Worm (Caenorhabditis elegans) whole organism, young adult: ENCODE measurements around the gene F13A2.10.

Experiments
- B0019.2 ChIP-seq: fragments of 200-800 bp; sonication (Bioruptor generic); conservative IDR thresholded peaks from 2 replicates; pipeline ENCODE4 v1.3.6; 2022; ENCODE audit warnings: missing genetic modification reagents, missing genetic modification characterization, missing compliant biosample characterization
- B0261.1 ChIP-seq: sonication (generic microtip); optimal IDR thresholded peaks from 2 replicates; lab custom pipeline; 2016; ENCODE audit warnings: mild to moderate bottlenecking, missing genetic modification characterization, moderate library complexity, missing compliant biosample characterization
- B0336.3 ChIP-seq: fragments of 200-800 bp; sonication (Bioruptor generic); IDR thresholded peaks from 2 replicates; pipeline ENCODE4 v1.3.6; 2022; ENCODE audit warnings: missing genetic modification characterization, missing compliant biosample characterization
- F23B12.7 ChIP-seq: sonication (generic microtip); optimal IDR thresholded peaks from 2 replicates; lab custom pipeline; 2017; ENCODE audit warnings: missing genetic modification characterization, mild to moderate bottlenecking, missing compliant biosample characterization, antibody characterized with exemption, moderate library complexity; ENCODE audit not compliant: insufficient read depth
- F33H1.4 ChIP-seq: fragments of 200-800 bp; sonication (Bioruptor generic); IDR thresholded peaks from 2 replicates; pipeline ENCODE4 v1.3.6; 2022; ENCODE audit warnings: missing genetic modification reagents, missing genetic modification characterization, missing compliant biosample characterization
- F49E8.2 ChIP-seq: sonication (generic microtip); optimal IDR thresholded peaks from 3 replicates; lab custom pipeline; 2017; ENCODE audit warnings: missing genetic modification characterization, mild to moderate bottlenecking, missing compliant biosample characterization, antibody characterized with exemption, moderate library complexity; ENCODE audit not compliant: insufficient read depth
- K11D2.4 ChIP-seq: fragments of 200-800 bp; sonication (Bioruptor generic); IDR thresholded peaks from 2 replicates; pipeline ENCODE4 v1.3.6; 2022; ENCODE audit warnings: missing genetic modification reagents, missing genetic modification characterization, missing compliant biosample characterization
- T26A5.8 ChIP-seq: sonication (generic microtip); optimal IDR thresholded peaks from 2 replicates; lab custom pipeline; 2016; ENCODE audit warnings: missing genetic modification characterization, missing compliant biosample characterization
- Y67H2A.10 ChIP-seq: fragments of 200-800 bp; sonication (Bioruptor generic); conservative IDR thresholded peaks from 2 replicates; pipeline ENCODE4 v1.3.6; 2022; ENCODE audit warnings: missing genetic modification reagents, missing genetic modification characterization, missing compliant biosample characterization
- Y79H2A.3 ChIP-seq: fragments of 200-800 bp; sonication (Bioruptor generic); conservative IDR thresholded peaks from 2 replicates; pipeline ENCODE4 v1.3.6; 2022; ENCODE audit warnings: missing genetic modification reagents, missing genetic modification characterization, missing compliant biosample characterization
- ceh-27 ChIP-seq: fragments of 200-800 bp; sonication (Bioruptor generic); optimal IDR thresholded peaks from 2 replicates; lab custom pipeline; 2018; ENCODE audit warnings: mild to moderate bottlenecking, missing genetic modification characterization, moderate library complexity, missing compliant biosample characterization
- ceh-58 ChIP-seq: fragments of 200-800 bp; sonication (Bioruptor generic); IDR thresholded peaks from 2 replicates; pipeline ENCODE4 v1.3.6; 2022; ENCODE audit warnings: missing genetic modification characterization, missing compliant biosample characterization
- ceh-91 ChIP-seq: fragments of 200-800 bp; sonication (Bioruptor generic); IDR thresholded peaks from 2 replicates; pipeline ENCODE4 v1.3.6; 2022; ENCODE audit warnings: missing genetic modification reagents, missing genetic modification characterization, missing compliant biosample characterization
- chd-7 ChIP-seq: sonication (generic microtip); optimal IDR thresholded peaks from 2 replicates; lab custom pipeline; 2016; ENCODE audit warnings: mild to moderate bottlenecking, missing genetic modification characterization, moderate library complexity, missing compliant biosample characterization
- die-1 ChIP-seq: sonication (generic microtip); optimal IDR thresholded peaks from 2 replicates; lab custom pipeline; 2016; ENCODE audit warnings: missing genotype, mild to moderate bottlenecking, missing genetic modification characterization, missing compliant biosample characterization
- efl-1 ChIP-seq: fragments of 150-350 bp; optimal IDR thresholded peaks from 2 replicates; lab custom pipeline; 2014; ENCODE audit warnings: missing biosample characterization, missing genetic modification reagents, missing genetic modification characterization
- hrde-1 ChIP-seq: sonication (generic microtip); optimal IDR thresholded peaks from 2 replicates; lab custom pipeline; 2016; ENCODE audit warnings: missing genetic modification characterization, mild to moderate bottlenecking, missing compliant biosample characterization, moderate library complexity, missing genotype, missing genetic modification reagents, borderline replicate concordance
- hsf-1 ChIP-seq: fragments of 200-800 bp; sonication (Bioruptor generic); IDR thresholded peaks from 2 replicates; pipeline ENCODE4 v1.3.6; 2022; ENCODE audit warnings: missing genetic modification reagents, missing genetic modification characterization, missing compliant biosample characterization
- lag-1 ChIP-seq: fragments of 200-800 bp; sonication (Bioruptor generic); IDR thresholded peaks from 2 replicates; pipeline ENCODE4 v1.3.6; 2022; ENCODE audit warnings: missing genetic modification reagents, missing genetic modification characterization, missing compliant biosample characterization
- lin-54 ChIP-seq: fragments of 200-800 bp; sonication (Bioruptor generic); optimal IDR thresholded peaks from 2 replicates; lab custom pipeline; 2018; ENCODE audit warnings: mild to moderate bottlenecking, missing genetic modification characterization, missing compliant biosample characterization
- lir-1 ChIP-seq: fragments of 200-800 bp; sonication (Bioruptor generic); conservative IDR thresholded peaks from 2 replicates; pipeline ENCODE4 v1.3.6; 2022; ENCODE audit warnings: missing genetic modification reagents, missing genetic modification characterization, missing compliant biosample characterization
- lsl-1 ChIP-seq: fragments of 200-800 bp; sonication (Bioruptor generic); optimal IDR thresholded peaks from 2 replicates; lab custom pipeline; 2018; ENCODE audit warnings: mild to moderate bottlenecking, missing genetic modification characterization, moderate library complexity, missing compliant biosample characterization
- madf-10 ChIP-seq: sonication (generic microtip); optimal IDR thresholded peaks from 2 replicates; lab custom pipeline; 2016; ENCODE audit warnings: mild to moderate bottlenecking, missing genetic modification characterization, missing compliant biosample characterization
- nfya-2 ChIP-seq: fragments of 200-800 bp; sonication (Bioruptor generic); IDR thresholded peaks from 2 replicates; pipeline ENCODE4 v1.3.6; 2022; ENCODE audit warnings: missing genetic modification reagents, missing genetic modification characterization, missing compliant biosample characterization
- nfyb-1 ChIP-seq: fragments of 200-800 bp; sonication (Bioruptor generic); IDR thresholded peaks from 2 replicates; pipeline ENCODE4 v1.3.6; 2022; ENCODE audit warnings: missing genetic modification reagents, missing genetic modification characterization, missing compliant biosample characterization
- nhr-80 ChIP-seq: sonication (generic microtip); optimal IDR thresholded peaks from 2 replicates; lab custom pipeline; 2016; ENCODE audit warnings: missing genetic modification characterization, missing compliant biosample characterization
- pbrm-1 ChIP-seq: fragments of 200-800 bp; sonication (Bioruptor generic); IDR thresholded peaks from 2 replicates; pipeline ENCODE4 v1.3.6; 2022; ENCODE audit warnings: missing genetic modification reagents, missing genetic modification characterization, missing compliant biosample characterization
- pha-4 ChIP-seq: fragments of 150-350 bp; sonication (generic microtip); optimal IDR thresholded peaks from 2 replicates; lab custom pipeline; 2014; ENCODE audit warnings: missing biosample characterization, missing genetic modification reagents, missing genetic modification characterization
- rpc-1 ChIP-seq, 2 experiments: fragments of 150-350 bp in 1 of 2; sonication (generic microtip) in 1 of 2; optimal IDR thresholded peaks; 2 replicates each; lab custom pipeline; 2014 to 2018; ENCODE audit warnings: missing biosample characterization in 1 of 2, missing genetic modification characterization in 1 of 2, missing genetic modification reagents in 1 of 2, missing genotype in 1 of 2
- snpc-3.4 ChIP-seq: sonication (generic microtip); optimal IDR thresholded peaks from 2 replicates; lab custom pipeline; 2017; ENCODE audit warnings: missing genetic modification characterization, mild to moderate bottlenecking, missing compliant biosample characterization, antibody characterized with exemption, moderate library complexity, missing genotype, missing genetic modification reagents
- snpc-4 ChIP-seq, 5 experiments: fragments of 150-350 bp in 1 of 5; sonication (generic microtip) in 4 of 5; optimal IDR thresholded peaks; 2 replicates each; lab custom pipeline; 2014 to 2018; ENCODE audit warnings: missing genetic modification characterization in 5 of 5, missing biosample characterization in 3 of 5, antibody characterized with exemption in 2 of 5, mild to moderate bottlenecking in 2 of 5, missing compliant biosample characterization in 2 of 5, missing genotype in 2 of 5, moderate library complexity in 2 of 5, missing genetic modification reagents in 1 of 5
- somi-1 ChIP-seq: fragments of 200-800 bp; sonication (Bioruptor generic); optimal IDR thresholded peaks from 2 replicates; lab custom pipeline; 2018; ENCODE audit warnings: mild to moderate bottlenecking, missing genetic modification characterization, missing compliant biosample characterization
- unc-130 ChIP-seq: sonication (generic microtip); optimal IDR thresholded peaks from 2 replicates; lab custom pipeline; 2016; ENCODE audit warnings: missing genetic modification reagents, missing genetic modification characterization, missing compliant biosample characterization
- xnd-1 ChIP-seq: sonication (generic microtip); optimal IDR thresholded peaks from 2 replicates; lab custom pipeline; 2016; ENCODE audit warnings: missing genotype, missing genetic modification reagents, missing genetic modification characterization, missing compliant biosample characterization
- zfh-2 ChIP-seq: fragments of 200-800 bp; sonication (Bioruptor generic); conservative IDR thresholded peaks from 2 replicates; pipeline ENCODE4 v1.3.6; 2022; ENCODE audit warnings: missing genetic modification reagents, missing genetic modification characterization, missing compliant biosample characterization
- zim-3 ChIP-seq: sonication (generic microtip); optimal IDR thresholded peaks from 2 replicates; lab custom pipeline; 2017; ENCODE audit warnings: mild to moderate bottlenecking, missing genetic modification characterization, moderate library complexity, missing compliant biosample characterization
- ztf-26 ChIP-seq: sonication (generic microtip); optimal IDR thresholded peaks from 2 replicates; lab custom pipeline; 2017; ENCODE audit warnings: missing genetic modification characterization, missing compliant biosample characterization

F13A2.10 gene

ce11 chrV:4398884-4399283 is 12.8 kb upstream of the F13A2.10 start:
- TF ChIP-seq zfh-2 (peak; percentile 65), unc-130 (GFP tag; lab: Kevin White, UChicago) (no peak)

ce11 chrV:4398127-4398526 is 12.1 kb upstream of the F13A2.10 start:
- TF ChIP-seq lir-1 (GFP tag; lab: Robert Waterston, UW) (no peak), F49E8.2 (tag; lab: Kevin White, UChicago) (no peak), chd-7 (tag; lab: Kevin White, UChicago) (no peak), pbrm-1 (GFP tag; lab: Robert Waterston, UW) (no peak), efl-1 (no peak), pha-4 (no peak)
- TF ChIP-seq, all 124 proteins: peak for 0

- TF ChIP-seq rpc-1 (optimal IDR thresholded peaks at IDR 0.05; lab: Kevin White, UChicago) (no peak), rpc-1 (tag; optimal IDR thresholded peaks at IDR 0.05; lab: Kevin White, UChicago) (no peak), hsf-1 (GFP tag; lab: Robert Waterston, UW) (no peak), lag-1 (GFP tag; lab: Robert Waterston, UW) (no peak), F49E8.2 (tag; lab: Kevin White, UChicago) (no peak), hrde-1 (tag; lab: Kevin White, UChicago) (no peak), nhr-80 (no peak), xnd-1 (no peak)
Measured at ce11 chrV:4396257-4396656, 10.2 kb upstream of the F13A2.10 start, which contains the start of gene F13A2.3. Gene F13A2.3, minus strand, starts transcription at chrV:4396357.

- no peak for TF ChIP-seq T26A5.8 (tag; lab: Kevin White, UChicago)
- no peak for TF ChIP-seq B0336.3 (GFP tag; lab: Robert Waterston, UW)
Measured at ce11 chrV:4387916-4388315, 1.8 kb upstream of the F13A2.10 start.

DNA sequence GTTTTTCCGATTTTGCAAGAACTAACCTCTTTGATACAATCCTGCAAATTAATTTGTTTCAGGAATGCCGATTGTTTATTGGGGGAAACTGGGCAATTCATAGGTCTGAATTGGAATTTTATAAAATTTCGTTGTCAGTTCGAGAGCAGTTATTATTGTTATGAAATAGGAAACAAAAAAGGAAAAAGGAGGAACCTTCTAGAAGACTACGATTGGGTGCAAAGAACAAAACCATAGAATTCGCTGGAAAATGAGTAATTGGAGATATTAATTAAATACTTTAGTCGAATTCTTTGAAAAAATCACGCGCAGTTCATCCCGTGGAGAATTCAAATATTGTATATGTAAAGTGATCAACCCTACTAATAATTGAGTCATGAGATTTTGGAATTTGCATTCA is 1.3 kb upstream of the F13A2.10 start, which contains the start of gene F13A2.9:
TSS of gene F13A2.9 (minus strand) at position 101 of the 400 bp plus-strand sequence.
- no peak for TF ChIP-seq F33H1.4 (GFP tag; lab: Robert Waterston, UW)
- TF ChIP-seq somi-1 (GFP tag; lab: Kevin White, UChicago) = no peak
- TF ChIP-seq Y79H2A.3 (GFP tag; lab: Robert Waterston, UW) = no peak

DNA sequence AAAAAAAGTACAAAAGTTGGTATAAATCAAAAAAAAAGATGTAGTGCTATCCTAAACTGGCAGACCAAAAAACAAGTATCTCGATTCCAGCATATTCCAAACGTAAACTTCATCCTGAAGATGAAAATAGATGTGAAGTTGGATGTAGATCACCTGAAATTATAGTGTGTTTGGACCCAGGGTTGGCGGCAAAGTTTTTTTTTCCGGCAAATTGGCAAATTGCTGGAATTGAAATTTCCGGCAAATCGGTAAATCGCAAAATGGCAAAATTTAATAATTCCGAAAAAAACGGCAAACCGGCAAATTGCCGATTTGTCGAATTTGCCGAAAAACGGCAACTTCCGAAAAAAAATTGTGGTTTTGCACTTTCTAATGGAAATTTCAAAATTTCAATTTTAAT is 1.6 kb downstream of the F13A2.10 start, which contains the start of gene F13A2.2:
TSS of gene F13A2.2 (minus strand) at position 101 of the 400 bp plus-strand sequence.
- TF ChIP-seq madf-10 (tag; lab: Kevin White, UChicago) (no peak), Y67H2A.10 (GFP tag; lab: Robert Waterston, UW) (no peak), nfyb-1 (GFP tag; lab: Robert Waterston, UW) (no peak)

DNA sequence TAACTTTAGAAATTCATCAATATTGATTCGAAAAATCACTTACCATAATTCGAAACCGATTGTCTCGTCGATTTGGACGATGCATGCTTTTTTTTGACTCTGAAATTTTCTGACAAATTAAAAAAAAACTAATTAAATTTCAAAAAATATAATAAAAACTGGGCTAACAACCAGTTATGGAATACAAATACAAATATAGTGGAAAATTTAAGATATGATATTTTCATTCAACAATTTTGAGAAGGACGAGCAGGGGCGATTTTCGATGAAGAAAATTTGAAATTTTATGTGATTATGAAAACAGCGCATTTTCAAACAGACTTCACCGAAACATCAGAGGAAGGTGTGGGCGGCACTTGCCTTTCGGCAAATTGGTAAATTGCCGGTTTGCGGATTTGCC is 3.8 kb downstream of the F13A2.10 start, which contains the start of gene F13A2.1:
TSS of gene F13A2.1 (minus strand) at position 101 of the 400 bp plus-strand sequence.
- no peak for TF ChIP-seq B0261.1 (tag; lab: Kevin White, UChicago)
- no peak for TF ChIP-seq zim-3 (tag; lab: Kevin White, UChicago)
- TF ChIP-seq nfya-2 = no peak
- no peak for TF ChIP-seq B0019.2 (GFP tag; lab: Robert Waterston, UW)
- no peak for TF ChIP-seq xnd-1
- no peak for TF ChIP-seq lsl-1 (GFP tag; lab: Kevin White, UChicago)
- TF ChIP-seq die-1 = no peak
- no peak for TF ChIP-seq snpc-3.4 (tag; lab: Kevin White, UChicago)
- no peak for TF ChIP-seq F23B12.7 (tag; lab: Kevin White, UChicago)
- no peak for TF ChIP-seq lin-54
- TF ChIP-seq ceh-27 (GFP tag; lab: Kevin White, UChicago) = no peak
- no peak for TF ChIP-seq snpc-4 (GFP tag; optimal IDR thresholded peaks at IDR 0.05; lab: Kevin White, UChicago)
- no peak for TF ChIP-seq snpc-4 (tag; optimal IDR thresholded peaks at IDR 0.05; lab: Kevin White, UChicago)
- no peak for TF ChIP-seq ceh-58 (GFP tag; lab: Robert Waterston, UW)
- TF ChIP-seq K11D2.4 (GFP tag; lab: Robert Waterston, UW) = no peak
- TF ChIP-seq ztf-26 (tag; lab: Kevin White, UChicago) = no peak
- no peak for TF ChIP-seq ceh-91
- no peak for TF ChIP-seq hrde-1 (tag; lab: Kevin White, UChicago)
